Worm (Caenorhabditis elegans) whole organism, L2 larva: ENCODE data around the gene cyp-33E1.
A peak's percentile ranks its signal among the peaks of the same experiment; 100 is the strongest.

Experiments
- C34F6.9 ChIP-seq: fragments of 150-350 bp; optimal IDR thresholded peaks from 2 replicates; lab custom pipeline; 2014; ENCODE audit warnings: missing biosample characterization, missing genetic modification characterization
- F13H6.1 ChIP-seq: sonication (generic microtip); optimal IDR thresholded peaks from 2 replicates; lab custom pipeline; 2016; ENCODE audit warnings: missing genetic modification characterization, missing compliant biosample characterization
- R02D3.7 ChIP-seq: fragments of 150-350 bp; optimal IDR thresholded peaks from 2 replicates; lab custom pipeline; 2014; ENCODE audit warnings: missing biosample characterization, missing genetic modification characterization
- Y55F3AM.14 ChIP-seq: fragments of 200-800 bp; sonication (Bioruptor generic); optimal IDR thresholded peaks from 2 replicates; lab custom pipeline; 2018; ENCODE audit warnings: mild to moderate bottlenecking, missing genetic modification characterization, missing compliant biosample characterization
- ZK546.5 ChIP-seq: sonication (generic microtip); optimal IDR thresholded peaks from 2 replicates; lab custom pipeline; 2017; ENCODE audit warnings: missing biosample characterization, missing genetic modification characterization
- ama-1 ChIP-seq: fragments of 150-350 bp; optimal IDR thresholded peaks from 2 replicates; lab custom pipeline; 2018; ENCODE audit warnings: inconsistent platforms
- blmp-1 ChIP-seq: sonication (generic microtip); optimal IDR thresholded peaks from 2 replicates; lab custom pipeline; 2017; ENCODE audit warnings: missing genetic modification characterization, mild to moderate bottlenecking, missing compliant biosample characterization, antibody characterized with exemption, moderate library complexity; ENCODE audit not compliant: insufficient read depth
- ceh-82 ChIP-seq: fragments of 150-350 bp; optimal IDR thresholded peaks from 2 replicates; lab custom pipeline; 2014; ENCODE audit warnings: missing biosample characterization, missing genetic modification characterization
- crh-2 ChIP-seq: sonication (generic microtip); optimal IDR thresholded peaks from 2 replicates; lab custom pipeline; 2017; ENCODE audit warnings: missing biosample characterization, missing genetic modification characterization
- dmd-4 ChIP-seq: sonication (generic microtip); optimal IDR thresholded peaks from 2 replicates; lab custom pipeline; 2017; ENCODE audit warnings: missing biosample characterization, missing genetic modification characterization
- egl-27 ChIP-seq: sonication (generic microtip); optimal IDR thresholded peaks from 3 replicates; lab custom pipeline; 2017; ENCODE audit warnings: missing biosample characterization, missing genetic modification reagents, missing genetic modification characterization
- elt-1 ChIP-seq: fragments of 150-350 bp; optimal IDR thresholded peaks from 2 replicates; lab custom pipeline; 2014; ENCODE audit warnings: missing biosample characterization, missing genetic modification characterization
- elt-3 ChIP-seq: sonication (generic microtip); optimal IDR thresholded peaks from 2 replicates; lab custom pipeline; 2017; ENCODE audit warnings: missing biosample characterization, missing genetic modification characterization
- fos-1 ChIP-seq: fragments of 150-350 bp; optimal IDR thresholded peaks from 2 replicates; lab custom pipeline; 2014; ENCODE audit warnings: missing biosample characterization, missing genetic modification characterization
- gmeb-1 ChIP-seq: fragments of 150-350 bp; optimal IDR thresholded peaks from 2 replicates; lab custom pipeline; 2014; ENCODE audit warnings: missing biosample characterization, missing genetic modification characterization
- lin-11 ChIP-seq: fragments of 150-350 bp; sonication (generic microtip); optimal IDR thresholded peaks from 2 replicates; lab custom pipeline; 2014; ENCODE audit warnings: missing biosample characterization, missing genetic modification characterization, inconsistent platforms, mixed read lengths
- lin-13 ChIP-seq: fragments of 150-350 bp; optimal IDR thresholded peaks from 2 replicates; lab custom pipeline; 2014; ENCODE audit warnings: missing biosample characterization, missing genetic modification reagents, missing genetic modification characterization
- lin-39 ChIP-seq: fragments of 150-350 bp; optimal IDR thresholded peaks from 2 replicates; lab custom pipeline; 2014; ENCODE audit warnings: missing biosample characterization, missing genetic modification reagents, missing genetic modification characterization
- lsy-2 ChIP-seq, 2 experiments: fragments of 150-350 bp in 1 of 2; sonication (generic microtip) in 1 of 2; optimal IDR thresholded peaks; 2 replicates each; lab custom pipeline; 2014 to 2017; ENCODE audit warnings: missing biosample characterization in 2 of 2, missing genetic modification characterization in 2 of 2
- mab-5 ChIP-seq: fragments of 150-350 bp; optimal IDR thresholded peaks from 2 replicates; lab custom pipeline; 2014; ENCODE audit warnings: missing biosample characterization, missing genetic modification characterization
- mbf-1 ChIP-seq: sonication (generic microtip); optimal IDR thresholded peaks from 2 replicates; lab custom pipeline; 2017; ENCODE audit warnings: missing biosample characterization, missing genetic modification characterization
- mdl-1 ChIP-seq, 2 experiments: fragments of 150-350 bp in 1 of 2; sonication (generic microtip) in 1 of 2; optimal IDR thresholded peaks; 2 replicates each; lab custom pipeline; 2017; ENCODE audit warnings: missing biosample characterization in 2 of 2, missing genetic modification characterization in 2 of 2
- nhr-10 ChIP-seq: sonication (generic microtip); optimal IDR thresholded peaks from 2 replicates; lab custom pipeline; 2017; ENCODE audit warnings: missing biosample characterization, missing genetic modification characterization
- nhr-12 ChIP-seq: fragments of 150-350 bp; optimal IDR thresholded peaks from 2 replicates; lab custom pipeline; 2014; ENCODE audit warnings: missing biosample characterization, missing genetic modification characterization
- nhr-21 ChIP-seq: fragments of 150-350 bp; optimal IDR thresholded peaks from 2 replicates; lab custom pipeline; 2014; ENCODE audit warnings: missing biosample characterization, missing genetic modification characterization
- nhr-23 ChIP-seq: fragments of 150-350 bp; optimal IDR thresholded peaks from 2 replicates; lab custom pipeline; 2014; ENCODE audit warnings: missing biosample characterization, missing genetic modification reagents, missing genetic modification characterization
- nhr-237 ChIP-seq: fragments of 150-350 bp; optimal IDR thresholded peaks from 2 replicates; lab custom pipeline; 2014; ENCODE audit warnings: missing biosample characterization, missing genetic modification characterization
- nhr-25 ChIP-seq: fragments of 150-350 bp; sonication (generic microtip); optimal IDR thresholded peaks from 3 replicates; lab custom pipeline; 2014; ENCODE audit warnings: missing biosample characterization, missing genetic modification characterization
- nhr-6 ChIP-seq: fragments of 150-350 bp; optimal IDR thresholded peaks from 2 replicates; lab custom pipeline; 2014; ENCODE audit warnings: missing biosample characterization, missing genetic modification characterization
- nhr-77 ChIP-seq: fragments of 150-350 bp; optimal IDR thresholded peaks from 2 replicates; lab custom pipeline; 2014; ENCODE audit warnings: missing biosample characterization, missing genetic modification characterization
- peb-1 ChIP-seq: fragments of 150-350 bp; optimal IDR thresholded peaks from 2 replicates; lab custom pipeline; 2014; ENCODE audit warnings: missing biosample characterization, missing genetic modification characterization
- sem-4 ChIP-seq: fragments of 150-350 bp; optimal IDR thresholded peaks from 2 replicates; lab custom pipeline; 2014; ENCODE audit warnings: missing biosample characterization, missing genetic modification reagents, missing genetic modification characterization
- skn-1 ChIP-seq: sonication (generic microtip); optimal IDR thresholded peaks from 2 replicates; lab custom pipeline; 2017; ENCODE audit warnings: missing biosample characterization, missing genetic modification characterization
- sma-3 ChIP-seq: sonication (generic microtip); optimal IDR thresholded peaks from 2 replicates; lab custom pipeline; 2016; ENCODE audit warnings: missing genetic modification reagents, missing genetic modification characterization, missing compliant biosample characterization
- sma-9 ChIP-seq, 2 experiments: fragments of 150-350 bp in 1 of 2; sonication (generic microtip) in 1 of 2; optimal IDR thresholded peaks; 2 replicates each; lab custom pipeline; 2014 to 2016; ENCODE audit warnings: missing genetic modification characterization in 2 of 2, mild to moderate bottlenecking in 1 of 2, missing biosample characterization in 1 of 2, missing compliant biosample characterization in 1 of 2, missing genetic modification reagents in 1 of 2, moderate library complexity in 1 of 2
- snpc-4 ChIP-seq: fragments of 150-350 bp; optimal IDR thresholded peaks from 2 replicates; lab custom pipeline; 2014; ENCODE audit warnings: missing biosample characterization, missing genetic modification characterization
- unc-39 ChIP-seq: fragments of 150-350 bp; optimal IDR thresholded peaks from 2 replicates; lab custom pipeline; 2014; ENCODE audit warnings: missing biosample characterization, missing genetic modification characterization
- unc-55 ChIP-seq: fragments of 150-350 bp; sonication (generic microtip); optimal IDR thresholded peaks from 3 replicates; lab custom pipeline; 2014; ENCODE audit warnings: missing biosample characterization, missing genetic modification reagents, missing genetic modification characterization
- ztf-1 ChIP-seq: fragments of 200-800 bp; sonication (Bioruptor generic); conservative IDR thresholded peaks from 2 replicates; pipeline ENCODE4 v1.3.6; 2022; ENCODE audit warnings: missing genetic modification characterization, missing compliant biosample characterization
- ztf-11 ChIP-seq: sonication (generic microtip); optimal IDR thresholded peaks from 2 replicates; lab custom pipeline; 2017; ENCODE audit warnings: missing biosample characterization, missing genetic modification characterization
- ztf-4 ChIP-seq: fragments of 150-350 bp; optimal IDR thresholded peaks from 2 replicates; lab custom pipeline; 2014; ENCODE audit warnings: missing biosample characterization, missing genetic modification characterization

The cyp-33E1 gene

ce11 chrIV:8648502-8648901, at the start of gene cyp-33E1:
Gene cyp-33E1, minus strand, starts transcription at chrIV:8648602.
- no peak for TF ChIP-seq sma-3 (GFP tag; lab: Kevin White, UChicago)
- TF ChIP-seq sma-9 (GFP tag; optimal IDR thresholded peaks at IDR 0.05; lab: Kevin White, UChicago) = no peak
- no peak for TF ChIP-seq sma-9 (tag; optimal IDR thresholded peaks at IDR 0.05; lab: Kevin White, UChicago)
- TF ChIP-seq ztf-4 (tag; lab: Kevin White, UChicago) = no peak
- no peak for TF ChIP-seq nhr-237 (tag; lab: Kevin White, UChicago)
- no peak for TF ChIP-seq nhr-10 (tag; lab: Kevin White, UChicago)
- TF ChIP-seq mdl-1 (tag; optimal IDR thresholded peaks at IDR 0.05; lab: Kevin White, UChicago) = no peak
- no peak for TF ChIP-seq lin-13 (GFP tag; lab: Kevin White, UChicago)
- no peak for TF ChIP-seq skn-1 (tag; lab: Kevin White, UChicago)
- no peak for TF ChIP-seq elt-3 (tag; lab: Kevin White, UChicago)
- TF ChIP-seq ztf-1 (GFP tag; lab: Robert Waterston, UW) = no peak
- no peak for TF ChIP-seq elt-1 (tag; lab: Kevin White, UChicago)
- no peak for TF ChIP-seq ceh-82 (tag; lab: Kevin White, UChicago)
- TF ChIP-seq mab-5 (tag; lab: Kevin White, UChicago) = no peak
- TF ChIP-seq, all 48 proteins: peak for 0

ce11 chrIV:8697436-8697835, 49.0 kb upstream of the cyp-33E1 start, which contains the start of gene ttll-11:
Gene ttll-11, plus strand, starts transcription at chrIV:8697736.
- no peak for TF ChIP-seq sma-3 (GFP tag; lab: Kevin White, UChicago)
- peak; percentile 1 for TF ChIP-seq lin-11 (tag; lab: Kevin White, UChicago)

ce11 chrIV:8691486-8691885, 43.1 kb upstream of the cyp-33E1 start, which contains the start of the genes hst-1 and ints-6:
Gene hst-1, minus strand, starts transcription at chrIV:8691513.
Gene ints-6, plus strand, starts transcription at chrIV:8691745.
- TF ChIP-seq elt-3 (tag; lab: Kevin White, UChicago) (no peak), sma-3 (GFP tag; lab: Kevin White, UChicago) (peak; percentile 15), R02D3.7 (tag; lab: Kevin White, UChicago) (no peak), nhr-10 (tag; lab: Kevin White, UChicago) (no peak), gmeb-1 (tag; lab: Kevin White, UChicago) (peak; percentile 36), lsy-2 (tag; optimal IDR thresholded peaks at IDR 0.05; lab: Kevin White, UChicago) (peak in 1 of 2 experiments; percentile 31), mdl-1 (tag; optimal IDR thresholded peaks at IDR 0.05; lab: Kevin White, UChicago) (no peak), C34F6.9 (tag; lab: Kevin White, UChicago) (peak; percentile 6), egl-27 (tag; lab: Kevin White, UChicago) (no peak), unc-55 (GFP tag; lab: Kevin White, UChicago) (peak; percentile 26), F13H6.1 (tag; lab: Kevin White, UChicago) (peak; percentile 19)

DNA sequence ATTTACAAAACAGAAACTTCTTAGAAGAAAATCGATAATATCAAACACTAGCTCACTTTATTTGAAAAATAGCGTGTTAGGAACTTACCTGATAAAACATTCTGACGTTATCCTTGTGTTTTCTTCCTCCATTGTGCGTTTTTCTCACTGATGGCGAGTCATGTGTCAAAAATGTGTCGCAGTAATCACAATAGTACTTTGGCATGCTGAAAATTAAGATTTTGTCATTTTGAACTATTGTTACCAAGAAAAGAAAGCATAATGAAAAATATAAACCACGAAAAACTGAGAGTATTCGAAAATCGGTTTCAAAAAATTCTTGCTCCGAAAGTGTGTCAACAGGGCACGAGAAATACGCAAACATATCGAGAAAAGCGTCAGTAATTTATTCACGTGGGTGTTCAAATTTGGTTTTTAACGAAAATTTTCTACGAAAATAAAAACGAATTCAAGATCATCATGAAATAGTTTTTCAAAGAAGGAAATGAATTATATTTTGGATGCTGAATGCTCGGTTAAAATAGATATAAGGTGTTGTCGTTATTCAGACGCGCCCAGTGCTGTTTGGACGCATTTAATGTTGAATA, 39.3 kb upstream of the cyp-33E1 start, which contains the start of gene snrp-3:
snrp-3 (minus strand) TSS at position 206 of the 587 bp plus-strand sequence.
- peak; percentile 90 for TF ChIP-seq nhr-25
- TF ChIP-seq ztf-4 (tag; lab: Kevin White, UChicago) = peak; percentile 30
- TF ChIP-seq nhr-6 (tag; lab: Kevin White, UChicago) = peak; percentile 78
- no peak for TF ChIP-seq Y55F3AM.14
- TF ChIP-seq unc-55 (GFP tag; lab: Kevin White, UChicago) = peak; percentile 94
- TF ChIP-seq elt-3 (tag; lab: Kevin White, UChicago) = no peak
- TF ChIP-seq skn-1 (tag; lab: Kevin White, UChicago) = no peak
- peak; percentile 66 for TF ChIP-seq egl-27 (tag; lab: Kevin White, UChicago)
- TF ChIP-seq ztf-11 (tag; lab: Kevin White, UChicago) = no peak
- no peak for TF ChIP-seq lin-39 (tag; lab: Kevin White, UChicago)
- peak; percentile 48 for TF ChIP-seq nhr-10 (tag; lab: Kevin White, UChicago)
- peak; percentile 96 for TF ChIP-seq C34F6.9 (tag; lab: Kevin White, UChicago)
- TF ChIP-seq ztf-1 (GFP tag; lab: Robert Waterston, UW) = no peak
- no peak for TF ChIP-seq dmd-4
- peak; percentile 78 for TF ChIP-seq nhr-21 (tag; lab: Kevin White, UChicago)
- peak; percentile 97 for TF ChIP-seq gmeb-1 (tag; lab: Kevin White, UChicago)
- TF ChIP-seq lsy-2 (tag; optimal IDR thresholded peaks at IDR 0.05; lab: Kevin White, UChicago) = peak; percentile 85 to 94
- peak; percentile 86 for TF ChIP-seq lin-13 (GFP tag; lab: Kevin White, UChicago)
- no peak for TF ChIP-seq mbf-1 (tag; lab: Kevin White, UChicago)
- TF ChIP-seq unc-39 (tag; lab: Kevin White, UChicago) = no peak
- peak; percentile 69 for TF ChIP-seq ama-1 (lab: Kevin White, UChicago)
- TF ChIP-seq mab-5 (tag; lab: Kevin White, UChicago) = peak; percentile 73
- TF ChIP-seq F13H6.1 (tag; lab: Kevin White, UChicago) = peak; percentile 83
- peak; percentile 86 for TF ChIP-seq crh-2 (tag; lab: Kevin White, UChicago)
- no peak for TF ChIP-seq elt-1 (tag; lab: Kevin White, UChicago)
- TF ChIP-seq sma-3 (GFP tag; lab: Kevin White, UChicago) = peak; percentile 71
- TF ChIP-seq nhr-77 (tag; lab: Kevin White, UChicago) = no peak
- TF ChIP-seq snpc-4 (tag; lab: Kevin White, UChicago) = peak; percentile 55
- TF ChIP-seq ceh-82 (tag; lab: Kevin White, UChicago) = no peak
- TF ChIP-seq blmp-1 (tag; lab: Kevin White, UChicago) = no peak
- TF ChIP-seq mdl-1 (tag; optimal IDR thresholded peaks at IDR 0.05; lab: Kevin White, UChicago) = peak in 1 of 2 experiments; percentile 75
- no peak for TF ChIP-seq nhr-23 (tag; lab: Kevin White, UChicago)
- peak; percentile 62 for TF ChIP-seq sem-4 (tag; lab: Kevin White, UChicago)
- no peak for TF ChIP-seq nhr-12 (tag; lab: Kevin White, UChicago)
- TF ChIP-seq ZK546.5 (tag; lab: Kevin White, UChicago) = no peak
- peak; percentile 79 for TF ChIP-seq sma-9 (GFP tag; optimal IDR thresholded peaks at IDR 0.05; lab: Kevin White, UChicago)
- TF ChIP-seq sma-9 (tag; optimal IDR thresholded peaks at IDR 0.05; lab: Kevin White, UChicago) = no peak
- TF ChIP-seq peb-1 (tag; lab: Kevin White, UChicago) = no peak
- peak; percentile 43 for TF ChIP-seq fos-1 (tag; lab: Kevin White, UChicago)
